Fruit fly (Drosophila melanogaster) S2 (cell line): ENCODE measurements around the gene CG42323.

Source experiments
- CG8478 ChIP-seq: fragments of >200 bp; optimal IDR thresholded peaks from 2 replicates; lab custom pipeline; 2018
- CTCF ChIP-seq, 2 experiments: fragments of >200 bp; optimal IDR thresholded peaks; 2 replicates each; lab custom pipeline; 2018

DNA sequence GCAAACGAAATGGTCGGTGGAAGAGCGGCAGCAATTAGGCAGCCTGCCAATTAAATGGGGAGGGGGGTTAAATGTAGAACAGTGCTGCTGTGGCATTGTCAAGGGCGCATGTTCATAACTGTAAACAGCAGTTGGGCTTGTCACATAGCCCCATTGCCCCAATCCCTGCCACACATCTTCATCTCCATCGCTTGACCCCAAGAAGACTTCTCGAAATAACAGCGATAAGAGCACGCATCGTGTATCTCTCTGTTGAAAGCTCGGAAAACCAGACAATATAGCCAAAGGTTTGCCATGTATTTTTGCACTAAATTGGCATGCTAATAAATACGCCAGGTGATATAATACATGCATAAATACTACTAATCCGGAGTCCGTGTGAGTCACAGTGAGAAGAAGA is 19.6 kb upstream of the CG42323 start:
- TF ChIP-seq CG8478 (lab: Kevin White, UChicago), result no peak
- no peak for TF ChIP-seq CTCF (optimal IDR thresholded peaks at IDR 0.05; lab: Kevin White, UChicago)
